Fruit fly (Drosophila melanogaster) whole organism: Measurements from ENCODE around the gene MED28.

ENCODE experiments used
- pan ChIP-seq: fragments of >200 bp; optimal IDR thresholded peaks from 2 replicates; lab custom pipeline; 2017
- psq ChIP-seq: fragments of >200 bp; optimal IDR thresholded peaks from 2 replicates; lab custom pipeline; 2017

dm6 chr3R:25471853-25472634 lies 4.8 kb upstream of the MED28 start:
- no peak for TF ChIP-seq psq (lab: Kevin White, UChicago)
- no peak for TF ChIP-seq pan (lab: Kevin White, UChicago)
